Fruit fly (Drosophila melanogaster): ENCODE data around the gene ftz.

- TF ChIP-seq pan (optimal IDR thresholded peaks at IDR 0.05) (no peak), dsf (GFP tag; optimal IDR thresholded peaks at IDR 0.05; ENCODE audit: borderline replicate concordance) (no peak), sv (GFP tag; optimal IDR thresholded peaks at IDR 0.05) (no peak), CG9705 (GFP tag; optimal IDR thresholded peaks at IDR 0.05) (no peak), jim (GFP tag; optimal IDR thresholded peaks at IDR 0.05) (no peak), GATAd (GFP tag; optimal IDR thresholded peaks at IDR 0.05) (no peak), Mio (GFP tag; optimal IDR thresholded peaks at IDR 0.05) (no peak), usp (GFP tag; optimal IDR thresholded peaks at IDR 0.05) (no peak), fru (GFP tag; optimal IDR thresholded peaks at IDR 0.05) (no peak), brk (GFP tag; optimal IDR thresholded peaks at IDR 0.05) (no peak), Myc (optimal IDR thresholded peaks at IDR 0.05) (no peak), h (GFP tag; optimal IDR thresholded peaks at IDR 0.05) (no peak), dmrt93B (GFP tag; optimal IDR thresholded peaks at IDR 0.05) (no peak), psq (GFP tag; optimal IDR thresholded peaks at IDR 0.05) (no peak)
Observed at dm6 chr3R:6826865-6827264, 37.3 kb upstream of the ftz start.

All from whole organism, wandering third instar larva.